Worm (Caenorhabditis elegans): ENCODE data around the gene C16A11.2.

C16A11.2 gene

DNA sequence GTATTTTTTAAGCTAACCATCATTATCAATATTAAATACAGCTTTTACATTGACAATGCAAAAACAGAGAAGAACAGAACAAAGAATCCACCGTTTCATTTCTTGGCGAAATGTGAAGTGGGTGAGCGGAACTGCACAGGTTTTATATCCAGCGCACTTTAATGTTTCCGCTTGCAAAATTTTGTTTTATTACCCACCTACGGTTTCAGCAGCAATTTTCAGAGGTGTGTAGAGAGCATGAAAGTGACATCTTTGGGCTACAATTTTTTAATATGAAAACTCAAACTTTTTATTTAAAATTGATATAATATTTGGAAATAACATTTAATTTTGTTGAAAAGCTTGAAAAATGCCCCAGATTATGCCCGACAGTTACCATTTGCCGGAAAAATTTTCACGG is 20.7 kb downstream of the C16A11.2 start, which contains the start of gene clec-135:
TSS of gene clec-135 (minus strand) at position 101 of the 400 bp plus-strand sequence.
- no peak for TF ChIP-seq rcor-1 (GFP tag; IDR thresholded peaks at IDR 0.05)
- TF ChIP-seq rpc-1 (optimal IDR thresholded peaks at IDR 0.05), result no peak
- TF ChIP-seq rpc-1 (tag; optimal IDR thresholded peaks at IDR 0.05), result no peak
- no peak for TF ChIP-seq lir-1 (GFP tag; conservative IDR thresholded peaks at IDR 0.05)
- no peak for TF ChIP-seq lin-26 (GFP tag; IDR thresholded peaks at IDR 0.05)
- no peak for TF ChIP-seq repo-1 (tag; optimal IDR thresholded peaks at IDR 0.05)

DNA sequence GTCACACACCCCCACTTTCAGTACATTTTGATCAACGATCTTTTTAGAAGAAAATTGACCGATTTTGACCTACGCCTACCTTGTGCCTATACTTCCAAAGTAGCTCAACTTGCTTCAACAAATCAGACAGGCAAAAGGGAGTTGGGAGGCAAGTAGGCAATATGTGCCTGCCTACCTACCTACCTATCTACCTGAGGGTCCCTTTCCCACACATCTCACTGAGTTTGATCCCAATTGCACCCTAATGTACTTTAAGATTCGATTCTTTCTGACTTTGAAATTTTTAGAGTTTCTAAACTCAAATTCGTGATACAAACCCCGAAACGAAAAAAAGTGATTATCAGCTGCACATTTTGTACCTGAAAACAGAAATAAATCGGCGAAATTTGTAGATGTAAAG is 29.7 kb downstream of the C16A11.2 start:
- TF ChIP-seq cebp-1 (GFP tag; IDR thresholded peaks at IDR 0.05) (no peak), cebp-1 (tag; optimal IDR thresholded peaks at IDR 0.05) (no peak), nhr-90 (tag; optimal IDR thresholded peaks at IDR 0.05) (no peak), tbp1 (GFP tag; optimal IDR thresholded peaks at IDR 0.05) (no peak), F22D6.2 (tag; optimal IDR thresholded peaks at IDR 0.05) (no peak), F33H1.4 (GFP tag; IDR thresholded peaks at IDR 0.05) (no peak)

DNA sequence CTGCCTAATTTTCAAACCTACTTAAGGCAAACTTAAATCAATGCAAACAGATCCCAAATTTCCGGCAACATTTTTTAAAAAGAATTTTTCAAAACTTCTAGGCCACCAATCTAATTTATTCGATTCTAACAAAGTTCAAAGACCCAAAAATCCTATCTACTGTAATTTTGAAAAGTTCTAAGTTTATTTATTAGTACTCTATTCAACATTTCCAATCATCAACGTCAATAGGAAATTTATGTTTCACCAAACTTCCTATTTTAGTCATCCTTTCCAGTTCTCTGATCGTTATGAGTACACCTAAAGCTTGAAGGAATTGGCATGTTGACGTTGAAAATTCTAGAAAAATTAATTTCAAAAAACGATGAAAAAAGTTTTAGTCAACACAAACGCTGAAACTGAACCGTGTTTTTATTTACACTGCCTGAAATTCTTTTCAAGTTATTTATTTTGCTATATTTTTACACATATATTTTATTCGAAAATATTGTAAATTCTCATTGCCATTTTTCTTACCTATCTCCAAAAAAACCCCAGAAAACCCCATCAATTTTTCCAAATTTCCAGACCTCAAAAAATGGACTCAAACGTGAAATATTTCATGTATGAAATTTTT is 37.7 kb downstream of the C16A11.2 start, which contains the start of gene npr-42:
TSS of gene npr-42 (plus strand) at position 566 of the 616 bp plus-strand sequence.
- TF ChIP-seq dpff-1 (tag; optimal IDR thresholded peaks at IDR 0.05) (no peak), nhr-90 (tag; optimal IDR thresholded peaks at IDR 0.05) (no peak), ets-4 (GFP tag; optimal IDR thresholded peaks at IDR 0.05) (no peak), him-1 (tag; optimal IDR thresholded peaks at IDR 0.05) (no peak), lsl-1 (GFP tag; optimal IDR thresholded peaks at IDR 0.05) (no peak), hrde-1 (tag; optimal IDR thresholded peaks at IDR 0.05; ENCODE audit: borderline replicate concordance) (no peak), F10E7.11 (tag; optimal IDR thresholded peaks at IDR 0.05) (no peak), chd-7 (tag; optimal IDR thresholded peaks at IDR 0.05) (no peak), ztf-28 (GFP tag; IDR thresholded peaks at IDR 0.05) (no peak), madf-6 (GFP tag; IDR thresholded peaks at IDR 0.05) (no peak), B0019.2 (GFP tag; conservative IDR thresholded peaks at IDR 0.05) (no peak), F55B11.4 (tag; optimal IDR thresholded peaks at IDR 0.05; ENCODE audit: borderline replicate concordance, insufficient read depth) (no peak)

DNA sequence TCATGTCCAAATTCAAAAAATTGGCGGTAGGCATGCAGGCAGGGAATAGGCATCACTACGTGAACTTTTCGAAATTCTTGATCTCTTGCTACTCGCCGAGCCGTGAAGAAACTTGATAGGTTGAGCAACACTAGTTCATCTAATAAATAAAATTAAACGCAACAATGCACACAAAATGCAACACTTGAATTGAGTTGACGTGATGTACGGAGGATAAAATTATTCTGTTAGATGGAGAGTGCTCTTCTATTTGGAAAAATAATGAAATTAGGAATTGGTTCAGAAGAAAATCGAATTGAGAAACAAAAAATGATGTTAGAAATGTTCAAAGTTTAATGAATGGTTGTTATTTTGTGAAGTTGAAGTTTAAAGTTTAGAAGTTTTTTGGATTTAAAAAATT is 38.9 kb downstream of the C16A11.2 start:
- no peak for TF ChIP-seq K12H6.12 (tag; optimal IDR thresholded peaks at IDR 0.05)
- no peak for TF ChIP-seq snpc-1.1 (tag; optimal IDR thresholded peaks at IDR 0.05; ENCODE audit: insufficient read depth)
- TF ChIP-seq him-1 (tag; optimal IDR thresholded peaks at IDR 0.05), result no peak
- TF ChIP-seq bed-2 (GFP tag; IDR thresholded peaks at IDR 0.05), result no peak
- TF ChIP-seq zfh-2 (GFP tag; conservative IDR thresholded peaks at IDR 0.05), result no peak
- TF ChIP-seq dpl-1 (GFP tag; optimal IDR thresholded peaks at IDR 0.05), result no peak
- TF ChIP-seq B0019.2 (GFP tag; conservative IDR thresholded peaks at IDR 0.05), result no peak
- TF ChIP-seq mcd-1 (GFP tag; IDR thresholded peaks at IDR 0.05), result no peak
- TF ChIP-seq Y67H2A.10 (GFP tag; conservative IDR thresholded peaks at IDR 0.05), result no peak
- TF ChIP-seq F39B2.1 (GFP tag; IDR thresholded peaks at IDR 0.05), result no peak
- no peak for TF ChIP-seq egl-18 (GFP tag; IDR thresholded peaks at IDR 0.05)
- no peak for TF ChIP-seq lsy-27 (tag; optimal IDR thresholded peaks at IDR 0.05; ENCODE audit: borderline replicate concordance, insufficient read depth)
- no peak for TF ChIP-seq unc-62 (GFP tag; optimal IDR thresholded peaks at IDR 0.05)
- no peak for TF ChIP-seq K11D2.4 (GFP tag; IDR thresholded peaks at IDR 0.05)
- no peak for TF ChIP-seq let-526 (GFP tag; IDR thresholded peaks at IDR 0.05)
- no peak for TF ChIP-seq bed-1 (GFP tag; IDR thresholded peaks at IDR 0.05)

Data from whole organism, young adult.